Worm (Caenorhabditis elegans) whole organism, L4 larva: Measurements from ENCODE around the gene sqt-1.

Experiments used
- dpl-1 ChIP-seq: fragments of 150-350 bp; optimal IDR thresholded peaks from 2 replicates; lab custom pipeline; 2014; ENCODE audit warnings: missing biosample characterization, missing genetic modification reagents, missing genetic modification characterization
- egl-27 ChIP-seq: sonication (generic microtip); optimal IDR thresholded peaks from 3 replicates; lab custom pipeline; 2017; ENCODE audit warnings: missing biosample characterization, missing genetic modification reagents, missing genetic modification characterization
- vab-7 ChIP-seq: fragments of 200-800 bp; sonication (Bioruptor generic); IDR thresholded peaks from 2 replicates; pipeline ENCODE4 v1.3.6; 2022; ENCODE audit warnings: missing genetic modification reagents, missing genetic modification characterization, missing compliant biosample characterization

- TF ChIP-seq egl-27 (tag; lab: Kevin White, UChicago) (no peak), dpl-1 (GFP tag; lab: Kevin White, UChicago) (peak; percentile 29), vab-7 (GFP tag; lab: Robert Waterston, UW) (no peak)
Observed at ce11 chrII:11376598-11377108, 39.0 kb upstream of the sqt-1 start.
